Worm (Caenorhabditis elegans) whole organism, L1 larva: ENCODE data around the gene F54D5.2.

Experiments
- pax-3 ChIP-seq: fragments of 200-800 bp; sonication (Bioruptor generic); optimal IDR thresholded peaks from 2 replicates; lab custom pipeline; 2018; ENCODE audit warnings: mild to moderate bottlenecking, missing genetic modification characterization, moderate library complexity, missing compliant biosample characterization
- rnt-1 ChIP-seq: sonication (generic microtip); optimal IDR thresholded peaks from 2 replicates; lab custom pipeline; 2016; ENCODE audit warnings: mild to moderate bottlenecking, missing genetic modification characterization, moderate library complexity, missing compliant biosample characterization
- snpc-4 ChIP-seq: fragments of 150-350 bp; optimal IDR thresholded peaks from 2 replicates; lab custom pipeline; 2014; ENCODE audit warnings: missing biosample characterization, missing genetic modification characterization

DNA sequence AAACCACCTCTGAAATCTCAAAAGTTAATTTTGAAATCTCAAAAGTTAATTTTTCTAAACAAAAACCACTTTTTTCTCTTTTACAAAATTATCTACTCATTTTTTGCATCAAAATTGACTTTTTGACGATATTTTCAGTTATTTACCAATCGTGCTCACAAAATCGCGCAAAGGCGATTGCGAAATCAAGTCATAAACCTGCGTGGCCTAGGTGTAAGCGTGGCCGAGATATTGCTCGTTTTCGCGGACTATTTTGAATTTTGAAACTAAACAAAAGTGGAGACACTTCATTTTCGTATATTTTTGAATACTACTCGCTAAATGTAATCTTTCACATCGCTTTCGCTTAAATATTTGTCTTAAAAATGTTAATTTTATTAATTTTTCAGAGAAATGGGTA, 5.3 kb downstream of the F54D5.2 start, which contains the start of gene smc-6:
- TF ChIP-seq snpc-4 (tag; lab: Kevin White, UChicago), result no peak
- TF ChIP-seq pax-3, result no peak
- TF ChIP-seq rnt-1 (tag; lab: Kevin White, UChicago), result peak; percentile 42
